Worm (Caenorhabditis elegans) whole organism, L1 larva: Measurements from ENCODE around the gene nhr-121.

Experiments used
- C04F5.9 ChIP-seq: sonication (generic microtip); optimal IDR thresholded peaks from 2 replicates; lab custom pipeline; 2016; ENCODE audit warnings: missing genetic modification characterization, missing compliant biosample characterization
- F16B12.6 ChIP-seq: fragments of 150-350 bp; optimal IDR thresholded peaks from 2 replicates; lab custom pipeline; 2014; ENCODE audit warnings: missing biosample characterization, missing genetic modification characterization
- alr-1 ChIP-seq: fragments of 200-800 bp; sonication (Bioruptor generic); optimal IDR thresholded peaks from 2 replicates; lab custom pipeline; 2018; ENCODE audit warnings: borderline replicate concordance, mild to moderate bottlenecking, missing genetic modification characterization, missing compliant biosample characterization
- aly-2 ChIP-seq: fragments of 150-350 bp; optimal IDR thresholded peaks from 2 replicates; lab custom pipeline; 2014; ENCODE audit warnings: missing biosample characterization, missing genetic modification characterization
- ceh-8 ChIP-seq: fragments of 200-800 bp; sonication (Bioruptor generic); optimal IDR thresholded peaks from 2 replicates; lab custom pipeline; 2018; ENCODE audit warnings: mild to moderate bottlenecking, missing genetic modification characterization, moderate library complexity, missing compliant biosample characterization
- ceh-90 ChIP-seq: sonication (generic microtip); optimal IDR thresholded peaks from 2 replicates; lab custom pipeline; 2016; ENCODE audit warnings: missing genetic modification characterization, missing compliant biosample characterization
- dsc-1 ChIP-seq: sonication (generic microtip); optimal IDR thresholded peaks from 2 replicates; lab custom pipeline; 2016; ENCODE audit warnings: mild to moderate bottlenecking, missing genetic modification characterization, missing compliant biosample characterization
- efl-3 ChIP-seq: fragments of 200-800 bp; sonication (Bioruptor generic); optimal IDR thresholded peaks from 2 replicates; lab custom pipeline; 2018; ENCODE audit warnings: mild to moderate bottlenecking, missing genetic modification characterization, missing compliant biosample characterization
- egl-13 ChIP-seq: sonication (generic microtip); optimal IDR thresholded peaks from 2 replicates; lab custom pipeline; 2016; ENCODE audit warnings: missing genotype, missing genetic modification reagents, missing genetic modification characterization, missing compliant biosample characterization
- elt-3 ChIP-seq, 6 experiments: fragments of 150-350 bp in 1 of 6; sonication (generic microtip); optimal IDR thresholded peaks; 2 replicates each; lab custom pipeline; 2017 to 2018; ENCODE audit warnings: missing biosample characterization in 6 of 6, missing genetic modification characterization in 6 of 6, inconsistent platforms in 1 of 6
- ets-5 ChIP-seq: fragments of 200-800 bp; sonication (Bioruptor generic); IDR thresholded peaks from 2 replicates; pipeline ENCODE4 v1.3.6; 2022; ENCODE audit warnings: missing genetic modification characterization, missing compliant biosample characterization
- fkh-10 ChIP-seq: sonication (generic microtip); optimal IDR thresholded peaks from 2 replicates; lab custom pipeline; 2017; ENCODE audit warnings: missing biosample characterization, missing genetic modification reagents, missing genetic modification characterization
- grh-1 ChIP-seq: fragments of 200-800 bp; sonication (Bioruptor generic); IDR thresholded peaks from 2 replicates; pipeline ENCODE4 v1.3.6; 2022; ENCODE audit warnings: missing genetic modification reagents, missing genetic modification characterization, missing compliant biosample characterization
- hlh-17 ChIP-seq: fragments of 200-800 bp; sonication (Bioruptor generic); optimal IDR thresholded peaks from 2 replicates; lab custom pipeline; 2018; ENCODE audit warnings: missing genetic modification characterization, mild to moderate bottlenecking, missing compliant biosample characterization, moderate library complexity, borderline replicate concordance
- hlh-4 ChIP-seq: sonication (generic microtip); optimal IDR thresholded peaks from 2 replicates; lab custom pipeline; 2016; ENCODE audit warnings: mild to moderate bottlenecking, missing genetic modification characterization, missing compliant biosample characterization
- hpl-2 ChIP-seq: fragments of 150-350 bp; optimal IDR thresholded peaks from 2 replicates; lab custom pipeline; 2014; ENCODE audit warnings: missing biosample characterization, missing genetic modification reagents, missing genetic modification characterization
- isw-1 ChIP-seq: fragments of 200-800 bp; sonication (Bioruptor generic); IDR thresholded peaks from 2 replicates; pipeline ENCODE4 v1.3.6; 2022; ENCODE audit warnings: missing genetic modification characterization, missing compliant biosample characterization
- lin-13 ChIP-seq: fragments of 150-350 bp; optimal IDR thresholded peaks from 2 replicates; lab custom pipeline; 2014; ENCODE audit warnings: missing biosample characterization, missing genetic modification reagents, missing genetic modification characterization
- lir-3 ChIP-seq: sonication (generic microtip); optimal IDR thresholded peaks from 2 replicates; lab custom pipeline; 2016; ENCODE audit warnings: mild to moderate bottlenecking, missing genetic modification characterization, moderate library complexity, missing compliant biosample characterization; ENCODE audit not compliant: poor library complexity
- lsy-2 ChIP-seq, 2 experiments: fragments of 150-350 bp; optimal IDR thresholded peaks; 2 replicates each; lab custom pipeline; 2014; ENCODE audit warnings: missing biosample characterization in 2 of 2, missing genetic modification characterization in 2 of 2
- nhr-12 ChIP-seq: sonication (generic microtip); optimal IDR thresholded peaks from 2 replicates; lab custom pipeline; 2017; ENCODE audit warnings: missing biosample characterization, missing genetic modification characterization
- nhr-237 ChIP-seq: fragments of 150-350 bp; optimal IDR thresholded peaks from 2 replicates; lab custom pipeline; 2014; ENCODE audit warnings: missing biosample characterization, missing genetic modification characterization
- nhr-77 ChIP-seq: fragments of 150-350 bp; optimal IDR thresholded peaks from 2 replicates; lab custom pipeline; 2014; ENCODE audit warnings: missing biosample characterization, missing genetic modification characterization
- nhr-84 ChIP-seq: sonication (generic microtip); optimal IDR thresholded peaks from 2 replicates; lab custom pipeline; 2017; ENCODE audit warnings: missing biosample characterization, missing genetic modification characterization
- pax-3 ChIP-seq: fragments of 200-800 bp; sonication (Bioruptor generic); optimal IDR thresholded peaks from 2 replicates; lab custom pipeline; 2018; ENCODE audit warnings: mild to moderate bottlenecking, missing genetic modification characterization, moderate library complexity, missing compliant biosample characterization
- snu-23 ChIP-seq: sonication (generic microtip); optimal IDR thresholded peaks from 2 replicates; lab custom pipeline; 2016; ENCODE audit warnings: missing genetic modification characterization, missing compliant biosample characterization
- sup-37 ChIP-seq: fragments of 200-800 bp; sonication (Bioruptor generic); optimal IDR thresholded peaks from 2 replicates; lab custom pipeline; 2018; ENCODE audit warnings: mild to moderate bottlenecking, missing genetic modification characterization, missing compliant biosample characterization
- swsn-7 ChIP-seq: sonication (generic microtip); optimal IDR thresholded peaks from 2 replicates; lab custom pipeline; 2016; ENCODE audit warnings: missing genetic modification characterization, missing compliant biosample characterization
- tbx-2 ChIP-seq: sonication (generic microtip); optimal IDR thresholded peaks from 2 replicates; lab custom pipeline; 2016; ENCODE audit warnings: missing genetic modification characterization, missing compliant biosample characterization
- unc-130 ChIP-seq: fragments of 150-350 bp; optimal IDR thresholded peaks from 2 replicates; lab custom pipeline; 2017; ENCODE audit warnings: missing biosample characterization, missing genetic modification characterization, inconsistent platforms
- unc-30 ChIP-seq: sonication (generic microtip); optimal IDR thresholded peaks from 2 replicates; lab custom pipeline; 2017; ENCODE audit warnings: missing biosample characterization, missing genetic modification characterization
- unc-62 ChIP-seq: fragments of 150-350 bp; optimal IDR thresholded peaks from 2 replicates; lab custom pipeline; 2014; ENCODE audit warnings: missing biosample characterization, missing genetic modification reagents, missing genetic modification characterization
- zag-1 ChIP-seq: fragments of 150-350 bp; optimal IDR thresholded peaks from 2 replicates; lab custom pipeline; 2014; ENCODE audit warnings: missing biosample characterization, missing genetic modification characterization
- ztf-4 ChIP-seq: fragments of 150-350 bp; optimal IDR thresholded peaks from 2 replicates; lab custom pipeline; 2014; ENCODE audit warnings: missing biosample characterization, missing genetic modification characterization

Gene nhr-121

ce11 chrIII:2426122-2426521 is 28.5 kb downstream of the nhr-121 start, which contains the start of gene W04B5.8 (continued):
- TF ChIP-seq unc-130 (tag; lab: Kevin White, UChicago): no peak
- peak; percentile 9 for TF ChIP-seq F16B12.6 (tag; lab: Kevin White, UChicago)
- no peak for TF ChIP-seq fkh-10 (GFP tag; lab: Kevin White, UChicago)
- TF ChIP-seq lin-13 (GFP tag; lab: Kevin White, UChicago): no peak
- TF ChIP-seq elt-3 (tag; optimal IDR thresholded peaks at IDR 0.05; lab: Kevin White, UChicago): no peak
- TF ChIP-seq lir-3 (tag; lab: Kevin White, UChicago): no peak
- TF ChIP-seq isw-1: no peak
- TF ChIP-seq unc-62 (GFP tag; lab: Kevin White, UChicago): no peak
- no peak for TF ChIP-seq pax-3 (tag; lab: Kevin White, UChicago)
- TF ChIP-seq ztf-4 (tag; lab: Kevin White, UChicago): no peak
- TF ChIP-seq nhr-77 (tag; lab: Kevin White, UChicago): no peak
- TF ChIP-seq alr-1 (tag; lab: Kevin White, UChicago): no peak
- TF ChIP-seq dsc-1: peak; percentile 20
- no peak for TF ChIP-seq nhr-12 (tag; lab: Kevin White, UChicago)

- TF ChIP-seq efl-3 (GFP tag; lab: Kevin White, UChicago) (no peak), ceh-8 (GFP tag; lab: Kevin White, UChicago) (peak; percentile 54)
Measured at ce11 chrIII:2424783-2425329, 29.8 kb downstream of the nhr-121 start.

ce11 chrIII:2423638-2424037 is 31.0 kb downstream of the nhr-121 start:
- no peak for TF ChIP-seq hlh-4 (tag; lab: Kevin White, UChicago)
- no peak for TF ChIP-seq snu-23
- no peak for TF ChIP-seq C04F5.9 (tag; lab: Kevin White, UChicago)
- no peak for TF ChIP-seq aly-2 (tag; lab: Kevin White, UChicago)
- no peak for TF ChIP-seq elt-3 (tag; optimal IDR thresholded peaks at IDR 0.05; lab: Kevin White, UChicago)
- TF ChIP-seq hlh-17 (GFP tag; lab: Kevin White, UChicago): no peak
- TF ChIP-seq tbx-2 (tag; lab: Kevin White, UChicago): no peak
- TF ChIP-seq hpl-2 (GFP tag; lab: Kevin White, UChicago): no peak
- TF ChIP-seq nhr-237: no peak
- TF ChIP-seq nhr-84 (tag; lab: Kevin White, UChicago): no peak
- TF ChIP-seq, all 84 proteins: peak for 0

DNA sequence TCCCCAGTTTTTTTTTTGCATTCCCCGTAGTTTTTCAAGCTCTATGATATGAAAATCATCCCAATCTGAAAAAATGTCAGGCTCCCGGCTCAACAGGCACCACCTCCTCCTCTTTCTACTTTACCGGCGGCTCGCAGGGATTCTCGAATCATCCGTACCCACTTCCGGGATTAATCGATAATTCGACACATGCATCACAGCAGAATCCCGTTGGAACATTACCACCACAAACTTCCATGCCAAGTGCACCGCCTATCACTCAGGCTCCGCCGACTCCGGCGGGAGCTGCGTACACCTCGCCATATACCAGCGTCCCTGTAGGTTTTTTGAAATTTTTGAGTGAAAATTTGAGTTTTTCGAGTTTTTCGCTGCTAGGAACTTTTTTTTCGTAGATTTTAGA is 33.4 kb downstream of the nhr-121 start:
- TF ChIP-seq grh-1 (GFP tag; lab: Robert Waterston, UW) (no peak), fkh-10 (GFP tag; lab: Kevin White, UChicago) (no peak), efl-3 (GFP tag; lab: Kevin White, UChicago) (no peak), zag-1 (tag; lab: Kevin White, UChicago) (no peak), unc-62 (GFP tag; lab: Kevin White, UChicago) (no peak), lsy-2 (tag; optimal IDR thresholded peaks at IDR 0.05; lab: Kevin White, UChicago) (no peak), ets-5 (GFP tag; lab: Robert Waterston, UW) (no peak), isw-1 (no peak), nhr-84 (tag; lab: Kevin White, UChicago) (no peak), swsn-7 (no peak), unc-30 (tag; lab: Kevin White, UChicago) (no peak), egl-13 (tag; lab: Kevin White, UChicago) (no peak), C04F5.9 (tag; lab: Kevin White, UChicago) (no peak), sup-37 (no peak), dsc-1 (no peak), ceh-90 (tag; lab: Kevin White, UChicago) (no peak), F16B12.6 (tag; lab: Kevin White, UChicago) (no peak)
- TF ChIP-seq, all 84 proteins: peak for 0
